Fruit fly (Drosophila melanogaster) whole organism, embryonic: ENCODE results near the gene nmo.

Experiments used
- Abd-B ChIP-seq: fragments of 200-800 bp; sonication (Bioruptor generic); optimal IDR thresholded peaks from 2 replicates; lab custom pipeline; 2018; ENCODE audit warnings: missing biosample characterization, mild to moderate bottlenecking, missing genetic modification characterization, moderate library complexity
- CG10321 ChIP-seq: fragments of 200-800 bp; sonication (Bioruptor generic); IDR thresholded peaks from 2 replicates; pipeline ENCODE4 v1.3.6; 2022; ENCODE audit warnings: missing biosample characterization, missing genetic modification characterization
- CG12155 ChIP-seq: fragments of 200-800 bp; sonication (Bioruptor generic); optimal IDR thresholded peaks from 3 replicates; lab custom pipeline; 2016; ENCODE audit warnings: missing biosample characterization, missing genetic modification characterization
- CG12299 ChIP-seq: fragments of 200-800 bp; sonication (Bioruptor generic); optimal IDR thresholded peaks from 2 replicates; lab custom pipeline; 2018; ENCODE audit warnings: missing biosample characterization, mild to moderate bottlenecking, missing genetic modification characterization
- CG12769 ChIP-seq: fragments of 200-800 bp; sonication (Bioruptor generic); optimal IDR thresholded peaks from 2 replicates; lab custom pipeline; 2019; ENCODE audit warnings: missing biosample characterization, mild to moderate bottlenecking, missing genetic modification characterization, moderate library complexity
- CG13894 ChIP-seq: fragments of 200-800 bp; sonication (Bioruptor generic); optimal IDR thresholded peaks from 3 replicates; lab custom pipeline; 2018; ENCODE audit warnings: missing biosample characterization, mild to moderate bottlenecking, missing genetic modification characterization, moderate library complexity
- CG15011 ChIP-seq: fragments of 200-800 bp; sonication (Bioruptor generic); optimal IDR thresholded peaks from 3 replicates; lab custom pipeline; 2018; ENCODE audit warnings: missing biosample characterization, mild to moderate bottlenecking, missing genetic modification characterization
- CG1647 ChIP-seq: fragments of 200-800 bp; sonication (Bioruptor generic); optimal IDR thresholded peaks from 3 replicates; lab custom pipeline; 2016; ENCODE audit warnings: missing biosample characterization, missing genetic modification characterization
- CG17359 ChIP-seq: fragments of 200-800 bp; sonication (Bioruptor generic); optimal IDR thresholded peaks from 3 replicates; lab custom pipeline; 2018; ENCODE audit warnings: missing biosample characterization, mild to moderate bottlenecking, missing genetic modification characterization, moderate library complexity
- CG1832 ChIP-seq: fragments of 200-800 bp; sonication (Bioruptor generic); optimal IDR thresholded peaks from 2 replicates; lab custom pipeline; 2017; ENCODE audit warnings: missing biosample characterization, mild to moderate bottlenecking, missing genetic modification characterization, inconsistent platforms
- CG18599 ChIP-seq: fragments of 200-800 bp; sonication (Bioruptor generic); optimal IDR thresholded peaks from 3 replicates; lab custom pipeline; 2017; ENCODE audit warnings: missing biosample characterization, missing genetic modification characterization, mild to moderate bottlenecking, moderate library complexity, missing genetic modification reagents
- CG18619 ChIP-seq: fragments of 200-800 bp; sonication (Bioruptor generic); optimal IDR thresholded peaks from 3 replicates; lab custom pipeline; 2017; ENCODE audit warnings: missing biosample characterization, mild to moderate bottlenecking, missing genetic modification characterization
- CG31224 ChIP-seq: fragments of 200-800 bp; sonication (Bioruptor generic); IDR thresholded peaks from 2 replicates; pipeline ENCODE4 v1.3.6; 2022; ENCODE audit warnings: missing biosample characterization, missing genetic modification characterization
- CG32767 ChIP-seq: fragments of 200-800 bp; sonication (Bioruptor generic); IDR thresholded peaks from 2 replicates; pipeline ENCODE4 v1.3.6; 2022; ENCODE audit warnings: missing biosample characterization, missing genetic modification characterization
- CG4404 ChIP-seq: fragments of 200-800 bp; sonication (Bioruptor generic); IDR thresholded peaks from 2 replicates; pipeline ENCODE4 v1.3.6; 2022; ENCODE audit warnings: missing biosample characterization, missing genetic modification characterization
- CG4730 ChIP-seq: fragments of 200-800 bp; sonication (Bioruptor generic); IDR thresholded peaks from 2 replicates; pipeline ENCODE4 v1.3.6; 2022; ENCODE audit warnings: missing biosample characterization, missing genetic modification characterization
- CG6689 ChIP-seq: fragments of 200-800 bp; sonication (Bioruptor generic); IDR thresholded peaks from 2 replicates; pipeline ENCODE4 v1.3.6; 2022; ENCODE audit warnings: missing biosample characterization, missing genetic modification characterization
- CG7745 ChIP-seq: fragments of 200-800 bp; sonication (Bioruptor generic); optimal IDR thresholded peaks from 2 replicates; lab custom pipeline; 2018; ENCODE audit warnings: missing biosample characterization, mild to moderate bottlenecking, missing genetic modification characterization, moderate library complexity
- CG8478 ChIP-seq: fragments of >200 bp; optimal IDR thresholded peaks from 2 replicates; lab custom pipeline; 2018
- CoRest ChIP-seq: fragments of 200-800 bp; sonication (Bioruptor generic); optimal IDR thresholded peaks from 3 replicates; lab custom pipeline; 2018; ENCODE audit warnings: missing biosample characterization, mild to moderate bottlenecking, missing genetic modification characterization, moderate library complexity
- Dip2 ChIP-seq: fragments of 200-800 bp; sonication (Bioruptor generic); IDR thresholded peaks from 2 replicates; pipeline ENCODE4 v1.3.6; 2022; ENCODE audit warnings: missing biosample characterization, missing genetic modification characterization
- Fer3 ChIP-seq: fragments of 200-800 bp; sonication (Bioruptor generic); optimal IDR thresholded peaks from 2 replicates; lab custom pipeline; 2018; ENCODE audit warnings: missing biosample characterization, mild to moderate bottlenecking, missing genetic modification characterization, moderate library complexity
- Gsc ChIP-seq: fragments of 200-800 bp; sonication (Bioruptor generic); IDR thresholded peaks from 2 replicates; pipeline ENCODE4 v1.3.6; 2022; ENCODE audit warnings: missing biosample characterization, missing genetic modification characterization
- HmgD ChIP-seq: fragments of 200-800 bp; sonication (Bioruptor generic); optimal IDR thresholded peaks from 3 replicates; lab custom pipeline; 2016; ENCODE audit warnings: missing biosample characterization, missing genetic modification characterization
- Hsf ChIP-seq: fragments of 200-800 bp; sonication (Bioruptor generic); optimal IDR thresholded peaks from 3 replicates; lab custom pipeline; 2016; ENCODE audit warnings: missing biosample characterization, missing genetic modification characterization
- Lpt ChIP-seq: fragments of >200 bp; optimal IDR thresholded peaks from 2 replicates; lab custom pipeline; 2018; ENCODE audit warnings: missing biosample characterization, missing genetic modification characterization
- Max ChIP-seq: fragments of 200-800 bp; sonication (Bioruptor generic); optimal IDR thresholded peaks from 2 replicates; lab custom pipeline; 2016; ENCODE audit warnings: missing biosample characterization, mild to moderate bottlenecking, missing genetic modification characterization
- Mrtf ChIP-seq: fragments of 200-800 bp; sonication (Bioruptor generic); IDR thresholded peaks from 3 replicates; pipeline ENCODE4 v1.3.6; 2022; ENCODE audit warnings: missing biosample characterization, missing genetic modification characterization
- NFAT ChIP-seq: fragments of 200-800 bp; sonication (Bioruptor generic); IDR thresholded peaks from 2 replicates; pipeline ENCODE4 v1.3.6; 2022; ENCODE audit warnings: missing biosample characterization, missing genetic modification characterization
- Nf-YB ChIP-seq: fragments of 200-800 bp; sonication (Bioruptor generic); optimal IDR thresholded peaks from 3 replicates; lab custom pipeline; 2019; ENCODE audit warnings: missing biosample characterization, mild to moderate bottlenecking, missing genetic modification characterization, moderate library complexity
- Optix ChIP-seq: fragments of 200-800 bp; sonication (Bioruptor generic); IDR thresholded peaks from 3 replicates; pipeline ENCODE4 v1.3.6; 2022; ENCODE audit warnings: missing biosample characterization, missing genetic modification characterization
- Rx ChIP-seq: fragments of 200-800 bp; sonication (Bioruptor generic); IDR thresholded peaks from 2 replicates; pipeline ENCODE4 v1.3.6; 2022; ENCODE audit warnings: missing biosample characterization, missing genetic modification characterization
- Spps ChIP-seq: fragments of 200-800 bp; sonication (Bioruptor generic); optimal IDR thresholded peaks from 2 replicates; lab custom pipeline; 2018; ENCODE audit warnings: missing biosample characterization, mild to moderate bottlenecking, missing genetic modification characterization
- Tbp ChIP-seq: fragments of >200 bp; optimal IDR thresholded peaks from 2 replicates; lab custom pipeline; 2018; ENCODE audit warnings: missing biosample characterization, missing genetic modification characterization
- Xbp1 ChIP-seq: fragments of 200-800 bp; sonication (Bioruptor generic); optimal IDR thresholded peaks from 3 replicates; lab custom pipeline; 2016; ENCODE audit warnings: missing biosample characterization, mild to moderate bottlenecking, missing genetic modification characterization
- ap ChIP-seq: fragments of 200-800 bp; sonication (Bioruptor generic); IDR thresholded peaks from 2 replicates; pipeline ENCODE4 v1.3.6; 2022; ENCODE audit warnings: missing biosample characterization, missing genetic modification characterization
- btn ChIP-seq: fragments of 200-800 bp; sonication (Bioruptor generic); optimal IDR thresholded peaks from 2 replicates; lab custom pipeline; 2016; ENCODE audit warnings: missing biosample characterization, missing genetic modification characterization
- corto ChIP-seq: fragments of 200-800 bp; sonication (Bioruptor generic); optimal IDR thresholded peaks from 2 replicates; lab custom pipeline; 2016; ENCODE audit warnings: missing biosample characterization, mild to moderate bottlenecking, missing genetic modification characterization, moderate library complexity
- disco-r ChIP-seq: fragments of 200-800 bp; sonication (Bioruptor generic); optimal IDR thresholded peaks from 2 replicates; lab custom pipeline; 2016; ENCODE audit warnings: missing biosample characterization, missing genetic modification characterization
- esg ChIP-seq: fragments of 200-800 bp; sonication (Bioruptor generic); conservative IDR thresholded peaks from 2 replicates; pipeline ENCODE4 v1.3.6; 2022; ENCODE audit warnings: missing biosample characterization, missing genetic modification characterization
- fd102C ChIP-seq: fragments of 200-800 bp; sonication (Bioruptor generic); optimal IDR thresholded peaks from 2 replicates; lab custom pipeline; 2018; ENCODE audit warnings: missing biosample characterization, mild to moderate bottlenecking, missing genetic modification characterization, moderate library complexity
- fd96Cb ChIP-seq: fragments of 200-800 bp; sonication (Bioruptor generic); optimal IDR thresholded peaks from 2 replicates; lab custom pipeline; 2018; ENCODE audit warnings: missing biosample characterization, mild to moderate bottlenecking, missing genetic modification characterization, moderate library complexity
- gce ChIP-seq: fragments of 200-800 bp; sonication (Bioruptor generic); IDR thresholded peaks from 3 replicates; pipeline ENCODE4 v1.3.6; 2022; ENCODE audit warnings: missing biosample characterization, missing genetic modification characterization
- hkb ChIP-seq, 2 experiments: fragments of 200-800 bp in 1 of 2; fragments of >200 bp in 1 of 2; sonication (Bioruptor generic) in 1 of 2; IDR thresholded peaks in 1 of 2; optimal IDR thresholded peaks in 1 of 2; 2 replicates each; pipeline versions ENCODE4 v1.3.6 to Lab custom; 2017 to 2022; ENCODE audit warnings: missing biosample characterization in 1 of 2, missing genetic modification characterization in 1 of 2
- kay ChIP-seq: fragments of 200-800 bp; sonication (Bioruptor generic); optimal IDR thresholded peaks from 2 replicates; lab custom pipeline; 2016; ENCODE audit warnings: missing biosample characterization, missing genetic modification characterization
- pho ChIP-seq: fragments of 200-800 bp; sonication (Bioruptor generic); optimal IDR thresholded peaks from 2 replicates; lab custom pipeline; 2016; ENCODE audit warnings: missing biosample characterization, missing genetic modification characterization
- rib ChIP-seq: fragments of 200-800 bp; sonication (Bioruptor generic); IDR thresholded peaks from 2 replicates; pipeline ENCODE4 v1.3.6; 2022; ENCODE audit warnings: missing biosample characterization, missing genetic modification characterization
- slbo ChIP-seq: fragments of 200-800 bp; sonication (Bioruptor generic); IDR thresholded peaks from 2 replicates; pipeline ENCODE4 v1.3.6; 2022; ENCODE audit warnings: missing biosample characterization, missing genetic modification characterization
- sna ChIP-seq: fragments of 200-800 bp; sonication (Bioruptor generic); IDR thresholded peaks from 2 replicates; pipeline ENCODE4 v1.3.6; 2022; ENCODE audit warnings: missing biosample characterization, missing genetic modification characterization; ENCODE audit not compliant: partially characterized antibody
- trh ChIP-seq: fragments of 200-800 bp; sonication (Bioruptor generic); optimal IDR thresholded peaks from 2 replicates; lab custom pipeline; 2016; ENCODE audit warnings: missing biosample characterization, missing genetic modification characterization
- twi ChIP-seq: fragments of 200-800 bp; optimal IDR thresholded peaks from 2 replicates; lab custom pipeline; 2019; ENCODE audit warnings: missing biosample characterization, mild to moderate bottlenecking, missing genetic modification characterization, moderate library complexity
- vfl ChIP-seq: fragments of 200-800 bp; sonication (Bioruptor generic); optimal IDR thresholded peaks from 2 replicates; lab custom pipeline; 2016; ENCODE audit warnings: missing biosample characterization, missing genetic modification characterization
- vvl ChIP-seq: fragments of 200-800 bp; sonication (Bioruptor generic); IDR thresholded peaks from 2 replicates; pipeline ENCODE4 v1.3.6; 2022; ENCODE audit warnings: missing biosample characterization, missing genetic modification characterization

Gene nmo

DNA sequence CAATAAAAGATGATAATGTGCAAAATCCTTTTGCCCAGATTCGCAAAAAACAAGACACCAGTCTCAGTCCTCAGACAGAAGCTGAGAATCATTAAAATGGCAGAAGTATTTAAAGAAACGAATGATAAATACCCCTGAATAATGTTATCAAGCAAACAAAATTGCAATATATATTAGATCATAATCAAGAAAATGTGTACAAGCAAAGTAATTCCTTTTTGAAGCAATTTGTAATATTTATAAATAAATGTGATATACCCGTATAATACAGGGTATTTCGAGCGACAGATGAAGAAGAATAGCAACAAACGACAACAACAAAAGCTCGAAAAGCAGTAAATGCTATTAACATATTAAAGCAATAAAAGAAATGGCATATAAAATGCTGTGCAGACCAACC lies 20.8 kb upstream of the nmo start (continued):
- TF ChIP-seq CG18619 (GFP tag; lab: Kevin White, UChicago): no peak
- peak; percentile 15 for TF ChIP-seq Xbp1 (GFP tag; lab: Kevin White, UChicago)
- peak; percentile 39; the same call in 1 of the 2 replicates for TF ChIP-seq vvl (GFP tag; lab: Robert Waterston, UW)
- no peak for TF ChIP-seq gce (GFP tag; lab: Robert Waterston, UW)
- TF ChIP-seq CG10321: no peak
- no peak for TF ChIP-seq vfl (GFP tag; lab: Kevin White, UChicago)
- no peak for TF ChIP-seq CG12155
- TF ChIP-seq CG4404 (GFP tag; lab: Robert Waterston, UW): no peak
- TF ChIP-seq CG13894 (tag; lab: Kevin White, UChicago): no peak
- no peak for TF ChIP-seq rib (GFP tag; lab: Robert Waterston, UW)
- no peak for TF ChIP-seq btn (GFP tag; lab: Kevin White, UChicago)
- no peak for TF ChIP-seq sna (GFP tag; lab: Robert Waterston, UW)
- TF ChIP-seq NFAT (GFP tag; lab: Robert Waterston, UW): no peak
- TF ChIP-seq CG1647: no peak
- TF ChIP-seq CG1832: no peak
- TF ChIP-seq Dip2 (GFP tag; lab: Robert Waterston, UW): no peak
- TF ChIP-seq Tbp: no peak
- TF ChIP-seq CG32767 (GFP tag; lab: Robert Waterston, UW): no peak
- TF ChIP-seq ap (GFP tag; lab: Robert Waterston, UW): no peak
- TF ChIP-seq CG18599 (GFP tag; lab: Kevin White, UChicago): no peak
- TF ChIP-seq CG6689 (GFP tag; lab: Robert Waterston, UW): peak; percentile 39; the same call in 1 of the 2 replicates
- no peak for TF ChIP-seq Abd-B
- TF ChIP-seq Lpt (GFP tag; lab: Kevin White, UChicago): no peak
- TF ChIP-seq esg (GFP tag; lab: Robert Waterston, UW): no peak
- no peak for TF ChIP-seq trh (GFP tag; lab: Kevin White, UChicago)
- no peak for TF ChIP-seq Hsf (GFP tag; lab: Kevin White, UChicago)
- TF ChIP-seq CG12769 (tag; lab: Kevin White, UChicago): no peak
- TF ChIP-seq pho (GFP tag; lab: Kevin White, UChicago): no peak
- no peak for TF ChIP-seq CoRest (tag; lab: Kevin White, UChicago)
- no peak for TF ChIP-seq twi (tag; lab: Kevin White, UChicago)
- TF ChIP-seq CG31224 (GFP tag; lab: Robert Waterston, UW): no peak
- TF ChIP-seq CG8478: no peak
- no peak for TF ChIP-seq fd102C (GFP tag; lab: Kevin White, UChicago)
- no peak for TF ChIP-seq Mrtf (GFP tag; lab: Robert Waterston, UW)
- no peak; the same call in 1 of the 2 replicates for TF ChIP-seq slbo
- no peak for TF ChIP-seq CG7745 (tag; lab: Kevin White, UChicago)
- no peak for TF ChIP-seq CG4730 (GFP tag; lab: Robert Waterston, UW)
- TF ChIP-seq CG12299 (tag; lab: Kevin White, UChicago): no peak
- peak; percentile 12 for TF ChIP-seq CG17359 (tag; lab: Kevin White, UChicago)
- no peak for TF ChIP-seq hkb (optimal IDR thresholded peaks at IDR 0.05; lab: Kevin White, UChicago)
- TF ChIP-seq hkb (GFP tag; IDR thresholded peaks at IDR 0.05; lab: Robert Waterston, UW): no peak
- no peak for TF ChIP-seq Spps (tag; lab: Kevin White, UChicago)
- no peak for TF ChIP-seq corto (GFP tag; lab: Kevin White, UChicago)
- no peak for TF ChIP-seq Fer3 (tag; lab: Kevin White, UChicago)
- no peak for TF ChIP-seq Gsc (GFP tag; lab: Robert Waterston, UW)
- no peak for TF ChIP-seq Rx
- TF ChIP-seq Nf-YB: no peak
- TF ChIP-seq CG15011: no peak
- TF ChIP-seq Max: no peak
- TF ChIP-seq HmgD: no peak
- TF ChIP-seq disco-r (GFP tag; lab: Kevin White, UChicago): no peak
- peak; percentile 29 for TF ChIP-seq fd96Cb (tag; lab: Kevin White, UChicago)
- TF ChIP-seq Optix: no peak
- no peak for TF ChIP-seq kay
